Worm (Caenorhabditis elegans): Measurements from ENCODE around the gene srt-4.
"Not testable (repeated sequence)": the region's sequence is repeated elsewhere in the genome, so short reads cannot be mapped to it uniquely, and the experiment has no call there.

srt-4 gene

DNA sequence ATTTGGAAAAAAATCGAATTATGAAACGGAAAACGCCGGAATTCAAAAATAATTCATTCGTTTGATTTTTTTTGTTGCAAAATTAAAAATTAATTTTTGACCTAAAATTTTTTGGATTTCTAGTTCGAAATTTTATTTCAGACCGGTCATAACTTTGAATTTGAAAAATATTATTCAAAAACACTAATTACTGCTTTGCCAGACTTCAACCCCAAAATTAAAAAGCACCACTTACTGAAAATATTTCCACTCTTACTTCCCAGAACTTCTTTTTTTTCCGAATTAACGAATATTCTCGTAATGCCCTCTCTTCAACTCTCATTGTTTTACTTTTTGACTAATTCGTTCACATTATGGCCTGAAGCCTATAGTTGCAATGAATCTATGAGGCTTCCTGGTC lies at the start of gene srt-4:
TSS of gene srt-4 (plus strand) at position 301 of the 400 bp plus-strand sequence.
- no peak for TF ChIP-seq grh-1 (GFP tag; IDR thresholded peaks at IDR 0.05)
- TF ChIP-seq dpl-1 (GFP tag; optimal IDR thresholded peaks at IDR 0.05): no peak
- no peak for TF ChIP-seq pqm-1 (tag; optimal IDR thresholded peaks at IDR 0.05)
- no peak for TF ChIP-seq irx-1 (tag; optimal IDR thresholded peaks at IDR 0.05)
- no peak for TF ChIP-seq mdl-1 (tag; optimal IDR thresholded peaks at IDR 0.05)
- TF ChIP-seq skn-1 (tag; optimal IDR thresholded peaks at IDR 0.05): no peak
- TF ChIP-seq lin-13 (GFP tag; optimal IDR thresholded peaks at IDR 0.05): no peak

DNA sequence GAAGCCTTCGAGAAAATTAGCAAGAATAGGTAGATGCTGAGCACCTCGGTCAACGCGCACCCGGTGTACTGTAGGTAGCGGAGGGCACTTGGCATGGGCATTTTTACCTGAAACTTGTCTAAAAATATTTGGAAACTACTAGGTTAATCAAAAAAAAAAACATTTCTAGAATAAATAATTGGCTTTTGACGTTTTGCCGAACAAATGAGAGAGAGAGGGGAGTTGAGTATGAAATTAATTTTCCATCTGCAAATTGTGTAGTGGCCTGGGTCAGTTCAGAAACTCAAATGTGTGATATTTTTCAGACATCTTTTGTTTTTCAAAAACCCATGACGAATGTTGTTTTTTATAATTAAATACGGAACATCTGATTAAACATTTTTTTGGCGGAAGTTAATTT lies 41.4 kb upstream of the srt-4 start, which contains the start of gene Y45G12C.10:
TSS of gene Y45G12C.10 (minus strand) at position 101 of the 400 bp plus-strand sequence.
- not testable (repeated sequence) for TF ChIP-seq tbx-2 (tag; optimal IDR thresholded peaks at IDR 0.05); alr-1 (tag; optimal IDR thresholded peaks at IDR 0.05; ENCODE audit: borderline replicate concordance); ceh-82 (tag; optimal IDR thresholded peaks at IDR 0.05)

DNA sequence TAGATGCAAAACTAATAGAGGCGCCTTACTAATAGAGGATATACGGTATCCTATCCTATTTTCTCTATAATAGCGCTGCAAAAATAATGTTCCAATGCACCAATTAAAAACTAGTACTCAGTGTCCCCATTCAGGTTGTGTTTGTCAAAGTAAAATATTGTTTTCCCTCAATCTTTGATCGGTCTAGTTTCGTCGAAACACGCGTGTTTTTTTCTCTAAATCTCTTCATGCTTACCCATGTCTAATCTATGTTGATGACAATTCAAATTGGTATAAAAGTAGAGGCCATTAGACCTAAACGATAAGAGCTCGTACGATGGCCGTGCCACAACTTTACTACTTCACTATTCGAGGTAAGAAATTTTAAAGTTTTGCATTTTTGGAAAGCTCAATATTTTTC lies 16.3 kb upstream of the srt-4 start, which contains the start of gene gst-10:
TSS of gene gst-10 (plus strand) at position 301 of the 400 bp plus-strand sequence.
- not testable (repeated sequence) for TF ChIP-seq jun-1 (tag; optimal IDR thresholded peaks at IDR 0.05); unc-98 (GFP tag; IDR thresholded peaks at IDR 0.05); elt-3 (tag; optimal IDR thresholded peaks at IDR 0.05)

DNA sequence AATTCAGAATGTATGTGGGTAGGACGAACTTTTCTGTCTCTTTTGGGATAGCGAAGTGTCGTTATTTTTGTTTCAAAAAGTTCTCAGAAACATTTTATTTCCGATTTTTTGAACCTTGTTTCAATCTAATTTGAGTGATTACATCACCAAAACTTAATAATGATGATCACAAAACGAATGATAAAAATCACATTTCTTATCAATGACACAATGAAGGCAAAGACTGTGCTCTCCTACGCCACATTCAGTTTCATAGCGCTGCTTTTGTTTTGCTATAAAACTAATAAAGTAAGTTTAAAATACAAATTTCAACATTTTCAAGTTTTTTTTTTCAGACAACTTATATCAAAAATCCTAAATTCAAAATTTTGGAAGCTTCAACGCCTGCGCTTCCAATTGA lies 12.2 kb upstream of the srt-4 start, which contains the start of gene Y45G12C.1:
TSS of gene Y45G12C.1 (plus strand) at position 159 of the 400 bp plus-strand sequence.
- TF ChIP-seq tlp-1 (tag; optimal IDR thresholded peaks at IDR 0.05): no peak
- TF ChIP-seq hlh-17 (GFP tag; optimal IDR thresholded peaks at IDR 0.05; ENCODE audit: borderline replicate concordance): no peak
- TF ChIP-seq snpc-4 (tag; optimal IDR thresholded peaks at IDR 0.05): no peak
- TF ChIP-seq aha-1 (tag; optimal IDR thresholded peaks at IDR 0.05): no peak
- no peak for TF ChIP-seq unc-98 (GFP tag; IDR thresholded peaks at IDR 0.05)
- TF ChIP-seq hpl-2 (GFP tag; optimal IDR thresholded peaks at IDR 0.05): no peak
- TF ChIP-seq efl-3 (GFP tag; optimal IDR thresholded peaks at IDR 0.05): no peak
- no peak for TF ChIP-seq unc-130 (tag; optimal IDR thresholded peaks at IDR 0.05)
- no peak for TF ChIP-seq pqm-1 (tag; optimal IDR thresholded peaks at IDR 0.05)

DNA sequence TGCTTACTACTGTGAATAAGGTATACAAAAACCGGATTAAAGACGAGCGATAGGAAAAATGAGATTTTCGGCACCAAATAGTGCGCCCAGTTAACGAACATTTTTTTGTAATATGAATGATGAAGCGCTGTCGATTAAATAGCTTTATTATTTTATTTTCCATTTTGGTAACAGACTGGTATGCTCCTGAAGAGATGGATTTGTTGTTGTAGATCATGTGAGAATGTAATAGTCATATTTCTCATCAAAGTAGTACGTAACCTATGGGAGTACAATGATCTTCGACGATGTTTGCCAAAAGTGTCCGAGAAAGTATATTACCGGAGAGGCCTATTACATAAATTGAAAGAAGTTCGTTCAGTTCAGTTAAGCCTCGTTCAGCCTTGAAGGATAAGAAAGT lies 7.1 kb upstream of the srt-4 start, which contains the start of gene srj-19:
TSS of gene srj-19 (minus strand) at position 101 of the 400 bp plus-strand sequence.
- TF ChIP-seq aha-1 (tag; optimal IDR thresholded peaks at IDR 0.05) (no peak), mdl-1 (tag; optimal IDR thresholded peaks at IDR 0.05) (no peak), aly-2 (tag; optimal IDR thresholded peaks at IDR 0.05) (no peak)

DNA sequence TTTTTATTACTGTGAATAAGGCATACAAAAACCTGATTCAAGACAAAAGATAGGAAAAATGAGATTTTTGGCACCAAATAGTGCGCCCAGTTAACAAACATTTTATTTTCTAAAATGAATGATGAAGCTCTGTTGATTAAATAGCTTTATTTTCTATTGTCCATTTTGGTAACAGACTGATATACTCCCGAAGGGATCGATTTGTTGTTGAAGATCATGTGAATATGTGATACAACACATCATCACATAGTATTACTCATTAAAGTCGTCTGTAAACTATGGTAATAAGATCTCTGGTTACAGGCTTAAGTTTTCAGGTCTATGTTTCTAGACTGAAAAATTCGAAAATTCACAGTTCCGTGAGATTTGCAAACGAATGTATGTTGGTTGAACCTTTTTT lies 4.6 kb upstream of the srt-4 start, which contains the start of gene srj-20:
TSS of gene srj-20 (minus strand) at position 101 of the 400 bp plus-strand sequence.
- TF ChIP-seq ama-1 (optimal IDR thresholded peaks at IDR 0.05): no peak
- TF ChIP-seq egl-27 (tag; optimal IDR thresholded peaks at IDR 0.05): no peak
- no peak for TF ChIP-seq skn-1 (tag; optimal IDR thresholded peaks at IDR 0.05)
- TF ChIP-seq lin-39 (tag; optimal IDR thresholded peaks at IDR 0.05): no peak
- no peak for TF ChIP-seq fos-1 (tag; optimal IDR thresholded peaks at IDR 0.05)
- TF ChIP-seq efl-3 (GFP tag; optimal IDR thresholded peaks at IDR 0.05): no peak
- no peak for TF ChIP-seq fkh-8 (tag; optimal IDR thresholded peaks at IDR 0.05)
- TF ChIP-seq snpc-4 (tag; optimal IDR thresholded peaks at IDR 0.05): no peak
- no peak for TF ChIP-seq swsn-7 (tag; optimal IDR thresholded peaks at IDR 0.05)
- TF ChIP-seq nhr-28 (tag; optimal IDR thresholded peaks at IDR 0.05): no peak

DNA sequence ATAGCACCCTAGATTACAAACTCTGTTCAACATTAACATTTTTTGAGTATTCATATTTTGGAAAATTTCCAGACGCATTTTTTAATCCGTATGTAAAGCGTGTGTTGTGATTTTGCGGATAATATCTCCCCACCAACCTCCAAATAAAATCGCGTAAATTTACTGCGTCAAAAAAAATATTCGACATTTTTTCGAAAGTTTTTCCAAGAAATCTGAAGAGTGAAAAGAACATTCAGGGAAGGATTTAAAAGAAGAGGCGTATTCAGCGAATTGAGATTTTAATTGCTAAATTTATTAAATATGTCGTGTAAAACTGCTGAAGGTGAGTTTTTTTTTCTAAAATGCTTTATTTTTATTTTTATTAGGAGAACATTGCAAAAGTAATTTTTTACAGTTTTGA lies 3.8 kb upstream of the srt-4 start, which contains the start of gene nhr-290:
TSS of gene nhr-290 (plus strand) at position 301 of the 400 bp plus-strand sequence.
- TF ChIP-seq lir-3 (tag; optimal IDR thresholded peaks at IDR 0.05; ENCODE audit: poor library complexity): no peak
- no peak for TF ChIP-seq hlh-4 (tag; optimal IDR thresholded peaks at IDR 0.05)
- no peak for TF ChIP-seq nhr-237 (tag; optimal IDR thresholded peaks at IDR 0.05)
- TF ChIP-seq unc-86 (tag; optimal IDR thresholded peaks at IDR 0.05): no peak
- no peak for TF ChIP-seq C34B4.2 (tag; optimal IDR thresholded peaks at IDR 0.05)
- TF ChIP-seq C04F5.9 (tag; optimal IDR thresholded peaks at IDR 0.05): no peak
- TF ChIP-seq efl-3 (GFP tag; optimal IDR thresholded peaks at IDR 0.05): no peak
- TF ChIP-seq aha-1 (tag; optimal IDR thresholded peaks at IDR 0.05): no peak
- TF ChIP-seq aly-2 (tag; optimal IDR thresholded peaks at IDR 0.05): no peak
- TF ChIP-seq hpl-2 (GFP tag; optimal IDR thresholded peaks at IDR 0.05): no peak
- TF ChIP-seq sup-37 (GFP tag; optimal IDR thresholded peaks at IDR 0.05): no peak
- no peak for TF ChIP-seq nhr-90 (tag; optimal IDR thresholded peaks at IDR 0.05; ENCODE audit: poor library complexity)
- no peak for TF ChIP-seq nhr-28 (tag; optimal IDR thresholded peaks at IDR 0.05)
- TF ChIP-seq sox-4 (tag; optimal IDR thresholded peaks at IDR 0.05): no peak
- TF ChIP-seq efl-1 (optimal IDR thresholded peaks at IDR 0.05): no peak
- no peak for TF ChIP-seq efl-1 (GFP tag; optimal IDR thresholded peaks at IDR 0.05 in 1 of 2)
- TF ChIP-seq skn-1 (tag; optimal IDR thresholded peaks at IDR 0.05): no peak
- no peak for TF ChIP-seq ceh-63 (GFP tag; optimal IDR thresholded peaks at IDR 0.05)
- no peak for TF ChIP-seq nhr-71 (tag; optimal IDR thresholded peaks at IDR 0.05)
